Fruit fly (Drosophila melanogaster): ENCODE results near the gene CG34426.
A peak's percentile ranks its signal among the peaks of the same experiment; 100 is the strongest.

- 0 out of 2 replicates have a peak, but pooled peaks have one; percentile 25 for TF ChIP-seq dan (GFP tag; IDR thresholded peaks at IDR 0.05)
- TF ChIP-seq Sox102F (GFP tag; optimal IDR thresholded peaks at IDR 0.05), result peak; percentile 78
- TF ChIP-seq Nf-YC (tag; optimal IDR thresholded peaks at IDR 0.05), result no peak
- TF ChIP-seq CG12769 (tag; optimal IDR thresholded peaks at IDR 0.05), result peak; percentile 88
- peak in 1 of 2 experiments; percentile 85 for TF ChIP-seq bsh (GFP tag; optimal IDR thresholded peaks at IDR 0.05)
- TF ChIP-seq ems (GFP tag; optimal IDR thresholded peaks at IDR 0.05), result peak; percentile 66
- TF ChIP-seq Lpt (GFP tag; optimal IDR thresholded peaks at IDR 0.05), result no peak
- TF ChIP-seq CG5953 (GFP tag; IDR thresholded peaks at IDR 0.05), result peak; percentile 66
- TF ChIP-seq CG42726 (GFP tag; IDR thresholded peaks at IDR 0.05; ENCODE audit: partially characterized antibody), result no peak
- peak; percentile 76 for TF ChIP-seq CG6689 (GFP tag; IDR thresholded peaks at IDR 0.05)
- TF ChIP-seq CG9817 (tag; optimal IDR thresholded peaks at IDR 0.05), result peak; percentile 74
- TF ChIP-seq ssp (GFP tag; IDR thresholded peaks at IDR 0.05), result peak; percentile 64
- peak; percentile 61; the same call in 2 of the 3 replicates for TF ChIP-seq Dbx (GFP tag; IDR thresholded peaks at IDR 0.05)
Observed at dm6 chr3L:8841757-8842156, 39.5 kb downstream of the CG34426 start.

Measured in whole organism, embryonic.